Worm (Caenorhabditis elegans) whole organism, L4 larva: ENCODE measurements around the gene peli-1.

ENCODE experiments used
- R02D3.7 ChIP-seq: fragments of 150-350 bp; sonication (generic microtip); optimal IDR thresholded peaks from 3 replicates; lab custom pipeline; 2014; ENCODE audit warnings: missing biosample characterization, missing genetic modification characterization
- aly-2 ChIP-seq: sonication (generic microtip); optimal IDR thresholded peaks from 2 replicates; lab custom pipeline; 2018; ENCODE audit warnings: missing biosample characterization, missing genetic modification characterization
- arid-1 ChIP-seq: fragments of 200-800 bp; sonication (Bioruptor generic); conservative IDR thresholded peaks from 2 replicates; pipeline ENCODE4 v1.3.6; 2022; ENCODE audit warnings: missing genetic modification reagents, missing genetic modification characterization, missing compliant biosample characterization
- ceh-20 ChIP-seq: fragments of 200-800 bp; sonication (Bioruptor generic); IDR thresholded peaks from 2 replicates; pipeline ENCODE4 v1.3.6; 2022; ENCODE audit warnings: missing genetic modification reagents, missing genetic modification characterization, missing compliant biosample characterization
- ceh-44 ChIP-seq: fragments of 200-800 bp; sonication (Bioruptor generic); IDR thresholded peaks from 2 replicates; pipeline ENCODE4 v1.3.6; 2022; ENCODE audit warnings: missing genetic modification reagents, missing genetic modification characterization, missing compliant biosample characterization
- lir-3 ChIP-seq: sonication (generic microtip); optimal IDR thresholded peaks from 2 replicates; lab custom pipeline; 2016; ENCODE audit warnings: mild to moderate bottlenecking, missing genetic modification characterization, missing compliant biosample characterization
- lsy-2 ChIP-seq, 2 experiments: fragments of 150-350 bp in 1 of 2; sonication (generic microtip) in 1 of 2; optimal IDR thresholded peaks; 2 replicates each; lab custom pipeline; 2014 to 2017; ENCODE audit warnings: missing biosample characterization in 2 of 2, missing genetic modification characterization in 2 of 2
- mdl-1 ChIP-seq, 2 experiments: fragments of 150-350 bp in 1 of 2; sonication (generic microtip) in 1 of 2; optimal IDR thresholded peaks; 2 replicates each; lab custom pipeline; 2014 to 2017; ENCODE audit warnings: missing biosample characterization in 2 of 2, missing genetic modification characterization in 2 of 2
- nhr-237 ChIP-seq: sonication (generic microtip); optimal IDR thresholded peaks from 2 replicates; lab custom pipeline; 2017; ENCODE audit warnings: missing biosample characterization, missing genetic modification characterization
- nhr-77 ChIP-seq: fragments of 150-350 bp; optimal IDR thresholded peaks from 2 replicates; lab custom pipeline; 2014; ENCODE audit warnings: missing biosample characterization, missing genetic modification characterization
- pha-4 ChIP-seq, 2 experiments: fragments of 150-350 bp in 1 of 2; fragments of 200-800 bp in 1 of 2; sonication (Bioruptor generic) in 1 of 2; IDR thresholded peaks in 1 of 2; optimal IDR thresholded peaks in 1 of 2; 2 replicates each; pipeline versions ENCODE4 v1.3.6 to Lab custom; 2014 to 2022; ENCODE audit warnings: missing genetic modification characterization in 2 of 2, missing genetic modification reagents in 2 of 2, missing biosample characterization in 1 of 2, missing compliant biosample characterization in 1 of 2
- pqm-1 ChIP-seq: sonication (generic microtip); optimal IDR thresholded peaks from 2 replicates; lab custom pipeline; 2017; ENCODE audit warnings: missing biosample characterization, missing genetic modification characterization
- snpc-4 ChIP-seq: fragments of 150-350 bp; optimal IDR thresholded peaks from 2 replicates; lab custom pipeline; 2014; ENCODE audit warnings: missing biosample characterization, missing genetic modification characterization

- TF ChIP-seq pha-4 (GFP tag; IDR thresholded peaks at IDR 0.05; lab: Robert Waterston, UW), result no peak
- TF ChIP-seq pha-4 (tag; optimal IDR thresholded peaks at IDR 0.05; lab: Kevin White, UChicago), result no peak
- no peak for TF ChIP-seq lsy-2 (tag; optimal IDR thresholded peaks at IDR 0.05; lab: Kevin White, UChicago)
- TF ChIP-seq R02D3.7, result no peak
- TF ChIP-seq aly-2 (tag; lab: Kevin White, UChicago), result no peak
- TF ChIP-seq nhr-77 (tag; lab: Kevin White, UChicago), result no peak
- no peak for TF ChIP-seq pqm-1 (tag; lab: Kevin White, UChicago)
- TF ChIP-seq lir-3 (tag; lab: Kevin White, UChicago), result no peak
- no peak for TF ChIP-seq arid-1
- no peak for TF ChIP-seq mdl-1 (tag; optimal IDR thresholded peaks at IDR 0.05; lab: Kevin White, UChicago)
- TF ChIP-seq ceh-20 (GFP tag; lab: Robert Waterston, UW), result no peak
- TF ChIP-seq ceh-44 (GFP tag; lab: Robert Waterston, UW), result no peak
- TF ChIP-seq nhr-237 (tag; lab: Kevin White, UChicago), result no peak
- TF ChIP-seq snpc-4 (tag; lab: Kevin White, UChicago), result no peak
Observed at ce11 chrV:5722093-5722492, 16.5 kb downstream of the peli-1 start.
